Worm (Caenorhabditis elegans) whole organism, L4/young adult: ENCODE results near the gene F36D3.8.

Experiments
- W03F9.2 ChIP-seq: fragments of 150-350 bp; optimal IDR thresholded peaks from 2 replicates; lab custom pipeline; 2014; ENCODE audit warnings: missing biosample characterization, missing genetic modification characterization
- him-1 ChIP-seq: sonication (generic microtip); optimal IDR thresholded peaks from 2 replicates; lab custom pipeline; 2016; ENCODE audit warnings: missing genotype, missing genetic modification reagents, missing genetic modification characterization, missing compliant biosample characterization

ce11 chrV:16565639-16566038, 38.7 kb downstream of the F36D3.8 start, which contains the start of gene sru-45:
- TF ChIP-seq him-1 (tag; lab: Kevin White, UChicago): no peak
- no peak for TF ChIP-seq W03F9.2 (tag; lab: Kevin White, UChicago)
